Worm (Caenorhabditis elegans) whole organism, young adult: ENCODE data around the gene C15H11.13.

Source experiments
- ets-4 ChIP-seq: fragments of 200-800 bp; sonication (Bioruptor generic); optimal IDR thresholded peaks from 2 replicates; lab custom pipeline; 2018; ENCODE audit warnings: mild to moderate bottlenecking, missing genetic modification characterization, missing compliant biosample characterization
- snpc-4 ChIP-seq, 5 experiments: fragments of 150-350 bp in 1 of 5; sonication (generic microtip) in 4 of 5; optimal IDR thresholded peaks; 2 replicates each; lab custom pipeline; 2014 to 2018; ENCODE audit warnings: missing genetic modification characterization in 5 of 5, missing biosample characterization in 3 of 5, antibody characterized with exemption in 2 of 5, mild to moderate bottlenecking in 2 of 5, missing compliant biosample characterization in 2 of 5, missing genotype in 2 of 5, moderate library complexity in 2 of 5, missing genetic modification reagents in 1 of 5
- ztf-3 ChIP-seq: fragments of 200-800 bp; sonication (Bioruptor generic); optimal IDR thresholded peaks from 2 replicates; lab custom pipeline; 2018; ENCODE audit warnings: mild to moderate bottlenecking, missing genetic modification characterization, missing compliant biosample characterization
- ztf-6 ChIP-seq: fragments of 200-800 bp; sonication (Bioruptor generic); IDR thresholded peaks from 2 replicates; pipeline ENCODE4 v1.3.6; 2022; ENCODE audit warnings: missing genetic modification reagents, missing genetic modification characterization, missing compliant biosample characterization

- TF ChIP-seq ets-4 (no peak), ztf-6 (GFP tag; lab: Robert Waterston, UW) (no peak), snpc-4 (GFP tag; optimal IDR thresholded peaks at IDR 0.05; lab: Kevin White, UChicago) (no peak), snpc-4 (tag; optimal IDR thresholded peaks at IDR 0.05; lab: Kevin White, UChicago) (no peak), ztf-3 (GFP tag; lab: Kevin White, UChicago) (no peak)
These were observed 46.0 kb downstream of the C15H11.13 start, which contains the start of gene F23B12.4 for ce11 chrV:14440841-14441240.
